Fruit fly (Drosophila melanogaster) whole organism, embryonic: Measurements from ENCODE around the gene CG31103.

Experiments used
- Ada2b ChIP-seq: fragments of 200-800 bp; sonication (Bioruptor generic); IDR thresholded peaks from 2 replicates; pipeline ENCODE4 v1.3.6; 2022; ENCODE audit warnings: missing biosample characterization, missing genetic modification characterization
- Atf3 ChIP-seq: fragments of 200-800 bp; sonication (Bioruptor generic); optimal IDR thresholded peaks from 3 replicates; lab custom pipeline; 2016; ENCODE audit warnings: missing biosample characterization, missing genetic modification characterization
- CG10565 ChIP-seq: fragments of 200-800 bp; sonication (Bioruptor generic); optimal IDR thresholded peaks from 3 replicates; lab custom pipeline; 2016; ENCODE audit warnings: missing biosample characterization, mild to moderate bottlenecking, missing genetic modification characterization
- CG11456 ChIP-seq: fragments of 200-800 bp; sonication (Bioruptor generic); IDR thresholded peaks from 3 replicates; pipeline ENCODE4 v1.3.6; 2022; ENCODE audit warnings: missing biosample characterization, missing genetic modification characterization
- CG12391 ChIP-seq: fragments of 200-800 bp; sonication (Bioruptor generic); optimal IDR thresholded peaks from 3 replicates; lab custom pipeline; 2018; ENCODE audit warnings: missing biosample characterization, mild to moderate bottlenecking, missing genetic modification characterization, moderate library complexity
- CG13894 ChIP-seq: fragments of 200-800 bp; sonication (Bioruptor generic); optimal IDR thresholded peaks from 3 replicates; lab custom pipeline; 2018; ENCODE audit warnings: missing biosample characterization, mild to moderate bottlenecking, missing genetic modification characterization, moderate library complexity
- CG14710 ChIP-seq: fragments of 200-800 bp; sonication (Bioruptor generic); optimal IDR thresholded peaks from 3 replicates; lab custom pipeline; 2019; ENCODE audit warnings: missing biosample characterization, mild to moderate bottlenecking, missing genetic modification characterization, moderate library complexity
- CG15073 ChIP-seq: fragments of 200-800 bp; sonication (Bioruptor generic); optimal IDR thresholded peaks from 2 replicates; lab custom pipeline; 2016; ENCODE audit warnings: missing biosample characterization, missing genetic modification characterization
- CG15696 ChIP-seq: fragments of 200-800 bp; sonication (Bioruptor generic); optimal IDR thresholded peaks from 2 replicates; lab custom pipeline; 2019; ENCODE audit warnings: missing biosample characterization, mild to moderate bottlenecking, missing genetic modification characterization, moderate library complexity
- CG16813 ChIP-seq: fragments of 200-800 bp; sonication (Bioruptor generic); IDR thresholded peaks from 3 replicates; pipeline ENCODE4 v1.3.6; 2022; ENCODE audit warnings: missing biosample characterization, missing genetic modification characterization; ENCODE audit not compliant: partially characterized antibody
- CG30020 ChIP-seq: fragments of 200-800 bp; optimal IDR thresholded peaks from 2 replicates; lab custom pipeline; 2019; ENCODE audit warnings: missing biosample characterization, mild to moderate bottlenecking, missing genetic modification characterization, moderate library complexity
- CG34422 ChIP-seq: fragments of 200-800 bp; sonication (Bioruptor generic); IDR thresholded peaks from 3 replicates; pipeline ENCODE4 v1.3.6; 2022; ENCODE audit warnings: missing biosample characterization, missing genetic modification characterization
- CG4617 ChIP-seq: fragments of 200-800 bp; sonication (Bioruptor generic); optimal IDR thresholded peaks from 3 replicates; lab custom pipeline; 2016; ENCODE audit warnings: missing biosample characterization, missing genetic modification characterization, borderline replicate concordance
- CG4730 ChIP-seq: fragments of 200-800 bp; sonication (Bioruptor generic); IDR thresholded peaks from 2 replicates; pipeline ENCODE4 v1.3.6; 2022; ENCODE audit warnings: missing biosample characterization, missing genetic modification characterization
- CG6765 ChIP-seq: fragments of 200-800 bp; sonication (Bioruptor generic); optimal IDR thresholded peaks from 3 replicates; lab custom pipeline; 2017; ENCODE audit warnings: missing biosample characterization, mild to moderate bottlenecking, missing genetic modification characterization
- CG6854 ChIP-seq: fragments of 200-800 bp; sonication (Bioruptor generic); optimal IDR thresholded peaks from 3 replicates; lab custom pipeline; 2017; ENCODE audit warnings: missing biosample characterization, mild to moderate bottlenecking, missing genetic modification characterization
- CG7271 ChIP-seq: fragments of 200-800 bp; sonication (Bioruptor generic); optimal IDR thresholded peaks from 2 replicates; lab custom pipeline; 2018; ENCODE audit warnings: missing biosample characterization, mild to moderate bottlenecking, missing genetic modification characterization, moderate library complexity
- CG9932 ChIP-seq: fragments of 200-800 bp; sonication (Bioruptor generic); IDR thresholded peaks from 2 replicates; pipeline ENCODE4 v1.3.6; 2022; ENCODE audit warnings: missing biosample characterization, missing genetic modification characterization
- Dad ChIP-seq: fragments of 200-800 bp; sonication (Bioruptor generic); optimal IDR thresholded peaks from 3 replicates; lab custom pipeline; 2016; ENCODE audit warnings: missing biosample characterization, missing genetic modification characterization
- E2f1 ChIP-seq: fragments of 200-800 bp; sonication (Bioruptor generic); IDR thresholded peaks from 2 replicates; pipeline ENCODE4 v1.3.6; 2022; ENCODE audit warnings: missing biosample characterization, missing genetic modification characterization
- E2f2 ChIP-seq: fragments of 200-800 bp; sonication (Bioruptor generic); IDR thresholded peaks from 2 replicates; pipeline ENCODE4 v1.3.6; 2022; ENCODE audit warnings: missing biosample characterization, missing genetic modification characterization
- HLH3B ChIP-seq: fragments of 200-800 bp; sonication (Bioruptor generic); IDR thresholded peaks from 2 replicates; pipeline ENCODE4 v1.3.6; 2022; ENCODE audit warnings: missing biosample characterization, missing genetic modification characterization
- HmgD ChIP-seq: fragments of 200-800 bp; sonication (Bioruptor generic); optimal IDR thresholded peaks from 3 replicates; lab custom pipeline; 2016; ENCODE audit warnings: missing biosample characterization, missing genetic modification characterization
- HmgZ ChIP-seq: fragments of 200-800 bp; sonication (Bioruptor generic); optimal IDR thresholded peaks from 2 replicates; lab custom pipeline; 2018; ENCODE audit warnings: missing biosample characterization, mild to moderate bottlenecking, missing genetic modification characterization
- Hr78 ChIP-seq, 2 experiments: fragments of 200-800 bp in 1 of 2; fragments of >200 bp in 1 of 2; sonication (Bioruptor generic) in 1 of 2; optimal IDR thresholded peaks; 2 replicates each; lab custom pipeline; 2017 to 2019; ENCODE audit warnings: missing biosample characterization in 2 of 2, missing genetic modification characterization in 2 of 2, mild to moderate bottlenecking in 1 of 2, moderate library complexity in 1 of 2
- Lpt ChIP-seq: fragments of >200 bp; optimal IDR thresholded peaks from 2 replicates; lab custom pipeline; 2018; ENCODE audit warnings: missing biosample characterization, missing genetic modification characterization
- Sry-δ ChIP-seq: fragments of 200-800 bp; sonication (Bioruptor generic); optimal IDR thresholded peaks from 2 replicates; lab custom pipeline; 2016; ENCODE audit warnings: missing biosample characterization, missing genetic modification characterization
- amos ChIP-seq: fragments of 200-800 bp; sonication (Bioruptor generic); IDR thresholded peaks from 2 replicates; pipeline ENCODE4 v1.3.6; 2022; ENCODE audit warnings: missing biosample characterization, missing genetic modification characterization; ENCODE audit not compliant: partially characterized antibody
- chinmo ChIP-seq: fragments of 200-800 bp; sonication (Bioruptor generic); IDR thresholded peaks from 4 replicates; pipeline ENCODE4 v1.3.6; 2022; ENCODE audit warnings: missing biosample characterization, missing genetic modification characterization; ENCODE audit not compliant: partially characterized antibody
- chn ChIP-seq: fragments of 200-800 bp; sonication (Bioruptor generic); optimal IDR thresholded peaks from 2 replicates; lab custom pipeline; 2016; ENCODE audit warnings: missing biosample characterization, missing genetic modification characterization
- corto ChIP-seq: fragments of 200-800 bp; sonication (Bioruptor generic); optimal IDR thresholded peaks from 2 replicates; lab custom pipeline; 2016; ENCODE audit warnings: missing biosample characterization, mild to moderate bottlenecking, missing genetic modification characterization, moderate library complexity
- emc ChIP-seq: fragments of 200-800 bp; sonication (Bioruptor generic); optimal IDR thresholded peaks from 2 replicates; lab custom pipeline; 2016; ENCODE audit warnings: missing biosample characterization, missing genetic modification characterization
- eyg ChIP-seq: fragments of 200-800 bp; sonication (Bioruptor generic); optimal IDR thresholded peaks from 3 replicates; lab custom pipeline; 2016; ENCODE audit warnings: missing biosample characterization, missing genetic modification characterization
- hbn ChIP-seq: fragments of 200-800 bp; sonication (Bioruptor generic); IDR thresholded peaks from 2 replicates; pipeline ENCODE4 v1.3.6; 2022; ENCODE audit warnings: missing biosample characterization, missing genetic modification characterization; ENCODE audit not compliant: partially characterized antibody
- inv ChIP-seq: fragments of 200-800 bp; sonication (Bioruptor generic); IDR thresholded peaks from 2 replicates; pipeline ENCODE4 v1.3.6; 2022; ENCODE audit warnings: missing biosample characterization, missing genetic modification characterization; ENCODE audit not compliant: partially characterized antibody
- lola ChIP-seq, 3 experiments: fragments of >200 bp in 2 of 3; fragments of 200-800 bp in 1 of 3; sonication (Bioruptor generic) in 1 of 3; optimal IDR thresholded peaks; 2 replicates each; lab custom pipeline; 2017 to 2019; ENCODE audit warnings: missing biosample characterization in 3 of 3, missing genetic modification characterization in 3 of 3, mild to moderate bottlenecking in 1 of 3, moderate library complexity in 1 of 3
- lov ChIP-seq, 2 experiments: fragments of 200-800 bp in 1 of 2; fragments of >200 bp in 1 of 2; sonication (Bioruptor generic) in 1 of 2; IDR thresholded peaks in 1 of 2; optimal IDR thresholded peaks in 1 of 2; 2 replicates in 1 of 2; 3 replicates in 1 of 2; pipeline versions ENCODE4 v1.3.6 to Lab custom; 2017 to 2022; ENCODE audit warnings: missing biosample characterization in 1 of 2, missing genetic modification characterization in 1 of 2
- mam ChIP-seq: fragments of 200-800 bp; sonication (Bioruptor generic); optimal IDR thresholded peaks from 3 replicates; lab custom pipeline; 2016; ENCODE audit warnings: missing biosample characterization, missing genetic modification characterization
- row ChIP-seq: fragments of 200-800 bp; sonication (Bioruptor generic); IDR thresholded peaks from 3 replicates; pipeline ENCODE4 v1.3.6; 2022; ENCODE audit warnings: missing biosample characterization, missing genetic modification characterization
- sens ChIP-seq: fragments of 200-800 bp; sonication (Bioruptor generic); peaks from one replicate; lab custom pipeline; 2016; ENCODE audit warnings: missing biosample characterization, missing genetic modification characterization
- shn ChIP-seq: fragments of 200-800 bp; sonication (Bioruptor generic); optimal IDR thresholded peaks from 3 replicates; lab custom pipeline; 2016; ENCODE audit warnings: missing biosample characterization, missing genetic modification characterization
- sim ChIP-seq: fragments of 200-800 bp; sonication (Bioruptor generic); IDR thresholded peaks from 2 replicates; pipeline ENCODE4 v1.3.6; 2022; ENCODE audit warnings: missing biosample characterization, missing genetic modification characterization
- slou ChIP-seq: fragments of 200-800 bp; sonication (Bioruptor generic); optimal IDR thresholded peaks from 3 replicates; lab custom pipeline; 2016; ENCODE audit warnings: missing biosample characterization, missing genetic modification characterization
- sna ChIP-seq: fragments of 200-800 bp; sonication (Bioruptor generic); IDR thresholded peaks from 2 replicates; pipeline ENCODE4 v1.3.6; 2022; ENCODE audit warnings: missing biosample characterization, missing genetic modification characterization; ENCODE audit not compliant: partially characterized antibody
- so ChIP-seq: fragments of 200-800 bp; sonication (Bioruptor generic); IDR thresholded peaks from 3 replicates; pipeline ENCODE4 v1.3.6; 2022; ENCODE audit warnings: missing biosample characterization, missing genetic modification characterization
- tll ChIP-seq, 2 experiments: fragments of 200-800 bp in 1 of 2; fragments of >200 bp in 1 of 2; sonication (Bioruptor generic) in 1 of 2; optimal IDR thresholded peaks; 2 replicates each; lab custom pipeline; 2017 to 2019; ENCODE audit warnings: missing biosample characterization in 2 of 2, missing genetic modification characterization in 2 of 2, mild to moderate bottlenecking in 1 of 2, moderate library complexity in 1 of 2
- trem ChIP-seq: fragments of 200-800 bp; optimal IDR thresholded peaks from 3 replicates; lab custom pipeline; 2019; ENCODE audit warnings: missing biosample characterization, mild to moderate bottlenecking, missing genetic modification characterization, moderate library complexity
- usp ChIP-seq: fragments of >200 bp; optimal IDR thresholded peaks from 2 replicates; lab custom pipeline; 2017; ENCODE audit warnings: missing biosample characterization, missing genetic modification characterization
- wek ChIP-seq: fragments of 200-800 bp; sonication (Bioruptor generic); optimal IDR thresholded peaks from 3 replicates; lab custom pipeline; 2018; ENCODE audit warnings: missing biosample characterization, mild to moderate bottlenecking, missing genetic modification characterization, moderate library complexity

CG31103 gene

dm6 chr3R:25221203-25221807 lies 2.2 kb downstream of the CG31103 start, which contains the start of gene Alg9 (continued):
- TF ChIP-seq HLH3B (no peak), sens (GFP tag; lab: Kevin White, UChicago) (peak; percentile 72), chinmo (GFP tag; lab: Robert Waterston, UW) (peak; percentile 96), corto (no peak), so (GFP tag; lab: Robert Waterston, UW) (no peak), CG14710 (tag; lab: Kevin White, UChicago) (peak; percentile 49), sna (peak; percentile 89), chn (GFP tag; lab: Kevin White, UChicago) (no peak), CG9932 (GFP tag; lab: Robert Waterston, UW) (peak; percentile 30; the same call in 1 of the 2 replicates), hbn (peak; percentile 86), Atf3 (no peak), CG30020 (tag; lab: Kevin White, UChicago) (peak; percentile 76), CG13894 (no peak), CG4617 (peak; percentile 41), Dad (peak; percentile 13), CG34422 (peak; percentile 76; the same call in 1 of the 3 replicates), CG10565 (GFP tag; lab: Kevin White, UChicago) (no peak), inv (peak; percentile 83), row (GFP tag; lab: Robert Waterston, UW) (peak; percentile 62), CG7271 (no peak), Lpt (no peak), CG6854 (GFP tag; lab: Kevin White, UChicago) (no peak), wek (peak; percentile 99), eyg (GFP tag; lab: Kevin White, UChicago) (no peak), CG12391 (tag; lab: Kevin White, UChicago) (no peak), CG15073 (GFP tag; lab: Kevin White, UChicago) (no peak), E2f2 (GFP tag; lab: Robert Waterston, UW) (peak; percentile 71), slou (GFP tag; lab: Kevin White, UChicago) (no peak), lola (GFP tag; optimal IDR thresholded peaks at IDR 0.05; lab: Kevin White, UChicago) (peak in 1 of 3 experiments; percentile 71), trem (peak; percentile 58), Ada2b (GFP tag; lab: Robert Waterston, UW) (no peak), amos (GFP tag; lab: Robert Waterston, UW) (peak; percentile 89), E2f1 (GFP tag; lab: Robert Waterston, UW) (no peak), sim (no peak), Hr78 (GFP tag; optimal IDR thresholded peaks at IDR 0.05; lab: Kevin White, UChicago) (no peak), emc (GFP tag; lab: Kevin White, UChicago) (no peak), HmgD (GFP tag; lab: Kevin White, UChicago) (peak; percentile 46), CG15696 (tag; lab: Kevin White, UChicago) (no peak), lov (optimal IDR thresholded peaks at IDR 0.05; lab: Kevin White, UChicago) (no peak), lov (GFP tag; IDR thresholded peaks at IDR 0.05; lab: Robert Waterston, UW) (no peak), Sry-δ (peak; percentile 88), tll (GFP tag; optimal IDR thresholded peaks at IDR 0.05; lab: Kevin White, UChicago) (no peak), shn (GFP tag; lab: Kevin White, UChicago) (no peak), CG16813 (peak; percentile 89), CG6765 (GFP tag; lab: Kevin White, UChicago) (no peak), CG4730 (GFP tag; lab: Robert Waterston, UW) (no peak), HmgZ (tag; lab: Kevin White, UChicago) (peak; percentile 44), usp (GFP tag; lab: Kevin White, UChicago) (no peak), mam (GFP tag; lab: Kevin White, UChicago) (peak; percentile 26), CG11456 (GFP tag; lab: Robert Waterston, UW) (no peak)
